Worm (Caenorhabditis elegans): ENCODE measurements around the gene Y22D7AL.7.
A peak's percentile ranks its signal among the peaks of the same experiment; 100 is the strongest.

Y22D7AL.7 gene

DNA sequence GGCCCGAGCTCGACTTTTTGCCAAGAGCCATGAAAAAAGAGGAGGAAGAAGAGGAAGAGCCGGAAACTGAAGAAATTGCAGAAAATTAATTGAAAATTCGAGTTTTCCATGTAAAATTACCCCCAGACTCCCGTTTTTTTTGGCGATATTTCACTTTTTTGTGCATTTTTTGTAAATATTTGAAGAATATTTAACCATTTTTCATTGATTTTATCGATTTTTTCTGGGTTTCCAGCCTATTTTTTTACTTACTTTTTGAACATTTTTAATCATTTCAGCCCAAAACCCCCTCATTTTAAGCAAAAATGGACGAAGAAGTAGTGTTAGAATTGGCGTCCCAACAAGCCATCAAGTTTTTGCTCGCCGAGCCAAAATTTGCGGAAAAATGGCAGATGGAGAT lies at the start of gene Y22D7AL.7:
Gene Y22D7AL.7, plus strand, starts transcription at position 301 of the 400 bp plus-strand sequence.
- TF ChIP-seq cnd-1 (tag; optimal IDR thresholded peaks at IDR 0.05) (no peak), lsy-2 (tag; optimal IDR thresholded peaks at IDR 0.05) (no peak), nhr-12 (tag; optimal IDR thresholded peaks at IDR 0.05) (no peak), lin-32 (GFP tag; optimal IDR thresholded peaks at IDR 0.05) (no peak)

DNA sequence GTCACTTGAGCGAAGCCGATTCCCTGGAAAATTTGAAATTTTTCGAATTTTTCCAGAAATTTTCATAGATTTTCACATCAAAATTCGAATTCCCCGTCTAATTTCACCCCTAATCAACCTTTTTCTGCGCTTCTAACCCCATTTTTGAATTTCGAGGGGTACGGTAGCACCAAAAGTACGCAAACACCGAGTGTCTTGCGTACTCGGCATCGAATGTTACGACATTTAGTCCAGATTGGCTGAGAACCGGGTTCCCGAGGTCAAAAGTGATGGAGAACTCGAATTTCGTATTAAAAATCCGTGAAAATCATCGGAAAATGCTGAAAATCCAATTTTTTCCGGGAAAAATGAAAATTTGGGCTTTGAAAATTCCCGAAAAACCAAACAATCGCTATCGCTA lies 48.1 kb upstream of the Y22D7AL.7 start:
- TF ChIP-seq ceh-43 (GFP tag; optimal IDR thresholded peaks at IDR 0.05) (no peak), lsy-2 (tag; optimal IDR thresholded peaks at IDR 0.05) (peak; percentile 6)

DNA sequence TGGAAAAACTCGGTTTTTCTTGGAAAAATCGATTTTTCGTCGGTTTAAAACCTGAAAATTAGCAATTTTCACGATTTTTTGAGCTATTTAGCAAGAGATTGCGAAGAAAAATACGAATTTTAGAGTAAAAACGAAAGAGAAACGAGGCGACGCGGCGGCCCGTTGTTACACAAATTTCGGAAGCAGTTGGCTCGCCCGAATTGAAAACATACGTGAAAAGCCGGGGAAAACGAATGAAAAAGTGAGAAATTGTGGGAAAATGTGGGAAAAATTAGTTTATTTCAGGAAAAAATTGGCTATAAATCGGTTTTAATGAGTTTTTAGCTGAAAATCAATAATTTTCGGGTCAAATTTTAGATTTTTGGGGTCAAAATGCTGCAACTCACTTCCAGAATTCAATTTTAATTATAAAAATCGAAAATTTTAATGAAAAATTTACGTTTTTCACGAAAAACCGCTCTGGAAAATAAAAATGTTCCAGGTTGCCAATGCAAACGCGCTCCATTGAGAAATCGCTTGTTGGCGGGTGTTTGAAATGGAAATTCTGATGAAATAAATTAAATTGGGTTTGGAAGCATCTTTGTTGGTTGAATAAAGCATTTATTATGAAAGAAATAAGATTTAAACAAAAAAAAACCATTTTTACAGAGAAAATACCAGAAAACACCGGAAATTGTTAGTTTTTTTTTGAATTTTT lies 43.6 kb upstream of the Y22D7AL.7 start, which contains the start of gene snf-6:
Gene snf-6, minus strand, starts transcription at position 51 of the 697 bp plus-strand sequence.
- TF ChIP-seq drap-1 (GFP tag; optimal IDR thresholded peaks at IDR 0.05) (no peak), unc-62 (GFP tag; optimal IDR thresholded peaks at IDR 0.05) (no peak), nhr-76 (tag; optimal IDR thresholded peaks at IDR 0.05) (no peak), unc-120 (tag; optimal IDR thresholded peaks at IDR 0.05; ENCODE audit: poor library complexity, severe bottlenecking) (peak; percentile 19), elt-3 (tag; optimal IDR thresholded peaks at IDR 0.05) (no peak), ces-1 (GFP tag; optimal IDR thresholded peaks at IDR 0.05) (peak; percentile 24), lin-13 (tag; optimal IDR thresholded peaks at IDR 0.05) (peak; percentile 25), sem-2 (GFP tag; optimal IDR thresholded peaks at IDR 0.05) (no peak), nhr-237 (tag; optimal IDR thresholded peaks at IDR 0.05) (no peak), mep-1 (tag; optimal IDR thresholded peaks at IDR 0.05) (peak; percentile 46), lsy-2 (tag; optimal IDR thresholded peaks at IDR 0.05) (peak; percentile 45)

DNA sequence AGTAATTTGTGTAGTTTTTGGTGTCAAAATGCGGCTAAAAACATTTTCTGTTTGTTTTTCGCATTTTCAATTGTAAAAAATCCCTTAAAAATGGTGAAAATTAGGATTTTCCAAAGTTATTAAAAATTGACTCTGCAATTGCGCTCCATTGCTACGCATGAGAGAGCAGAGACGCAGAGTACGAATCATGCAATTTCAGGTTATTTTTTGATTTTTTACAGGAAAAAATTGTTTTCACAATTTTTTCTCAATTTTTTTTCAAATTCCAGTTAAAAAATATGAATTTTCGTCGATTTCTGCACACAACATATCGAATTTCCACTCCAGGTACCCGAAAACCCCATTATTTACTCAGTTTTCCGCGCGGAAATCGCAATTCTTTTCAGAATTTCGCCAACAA lies 42.9 kb upstream of the Y22D7AL.7 start, which contains the start of gene mtg-1:
Gene mtg-1, plus strand, starts transcription at position 160 of the 400 bp plus-strand sequence.
- TF ChIP-seq lsy-2 (tag; optimal IDR thresholded peaks at IDR 0.05) = peak; percentile 7
- no peak for TF ChIP-seq unc-62 (GFP tag; optimal IDR thresholded peaks at IDR 0.05)
- TF ChIP-seq mab-5 (tag; optimal IDR thresholded peaks at IDR 0.05) = no peak
- no peak for TF ChIP-seq nhr-12 (tag; optimal IDR thresholded peaks at IDR 0.05)

DNA sequence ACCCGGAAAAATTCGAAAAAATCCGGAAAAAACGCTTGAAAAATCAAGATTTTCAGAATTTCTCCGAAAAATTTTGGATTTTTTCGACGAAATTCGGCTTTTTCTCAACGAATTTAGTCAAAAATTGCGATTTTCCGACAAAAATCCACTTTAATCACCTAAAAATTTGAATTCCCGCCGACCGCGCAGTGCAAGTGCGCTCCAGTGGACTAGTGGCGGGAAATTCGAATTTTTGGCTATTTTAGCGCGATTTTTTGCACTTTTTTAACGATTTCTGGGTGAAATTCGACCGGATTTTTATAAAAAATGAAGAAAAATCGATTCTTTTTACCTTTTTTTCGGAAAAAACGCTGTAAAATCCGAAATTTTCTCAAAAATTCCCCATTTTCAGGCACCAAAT lies 42.1 kb upstream of the Y22D7AL.7 start:
- TF ChIP-seq nhr-28 (tag; optimal IDR thresholded peaks at IDR 0.05) = no peak

DNA sequence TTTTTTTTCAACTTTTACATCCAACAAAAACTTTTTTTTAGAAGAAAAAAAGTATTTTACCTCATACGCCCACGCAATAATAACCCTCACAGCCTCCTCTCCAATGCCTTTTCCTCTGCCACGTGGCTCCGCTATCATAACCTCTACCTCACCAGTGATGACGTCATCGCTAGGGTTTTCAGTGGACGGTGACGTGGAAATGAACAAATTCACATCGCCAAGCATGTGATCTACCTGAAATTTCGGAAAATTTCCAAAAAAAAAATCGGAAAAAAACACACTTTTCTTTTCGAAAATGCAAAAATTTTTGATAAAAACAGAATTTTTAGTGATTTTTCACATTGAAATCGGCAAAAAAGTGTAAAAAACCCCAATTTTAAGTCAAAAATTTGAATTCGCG lies 37.2 kb upstream of the Y22D7AL.7 start:
- TF ChIP-seq zip-8 (tag; optimal IDR thresholded peaks at IDR 0.05) = peak; percentile 74
- no peak for TF ChIP-seq ces-1 (GFP tag; optimal IDR thresholded peaks at IDR 0.05)

DNA sequence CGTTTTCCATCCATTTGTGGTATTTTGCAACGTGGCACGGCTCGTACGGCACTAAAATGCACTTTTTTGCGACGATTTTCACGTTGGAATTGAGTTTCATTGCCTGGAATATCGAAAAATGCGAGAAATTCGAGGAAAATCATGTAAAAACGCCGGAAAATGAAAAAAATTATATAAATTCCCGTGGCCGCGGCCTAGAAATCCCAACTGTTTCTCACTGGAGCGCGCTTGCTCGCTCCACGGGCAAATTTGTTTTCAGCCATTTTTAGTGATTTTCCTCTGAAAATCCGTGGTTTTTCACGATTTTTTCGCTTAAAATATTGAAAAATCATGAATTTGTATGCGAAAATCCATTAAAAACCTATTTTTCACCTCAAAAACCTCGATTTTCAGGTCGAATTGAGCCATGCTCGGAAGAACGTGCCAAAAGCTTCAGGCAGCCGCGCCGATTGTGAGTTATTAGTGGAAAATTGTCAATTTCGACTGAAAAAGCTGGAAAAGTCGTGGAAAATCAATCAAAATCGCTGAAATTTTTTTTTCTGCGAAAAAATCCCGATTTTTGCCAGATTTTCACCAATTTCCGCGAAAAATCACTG lies 36.4 kb upstream of the Y22D7AL.7 start, which contains the start of the genes Y67D2.5 and cisd-3.2:
Gene Y67D2.5, minus strand, starts transcription at position 145 of the 596 bp plus-strand sequence.
Gene cisd-3.2, plus strand, starts transcription at position 394 of the 596 bp plus-strand sequence.
- peak; percentile 16 for TF ChIP-seq nhr-237 (tag; optimal IDR thresholded peaks at IDR 0.05)
- peak; percentile 3 for TF ChIP-seq ces-1 (GFP tag; optimal IDR thresholded peaks at IDR 0.05)
- TF ChIP-seq flh-1 (GFP tag; optimal IDR thresholded peaks at IDR 0.05) = no peak

DNA sequence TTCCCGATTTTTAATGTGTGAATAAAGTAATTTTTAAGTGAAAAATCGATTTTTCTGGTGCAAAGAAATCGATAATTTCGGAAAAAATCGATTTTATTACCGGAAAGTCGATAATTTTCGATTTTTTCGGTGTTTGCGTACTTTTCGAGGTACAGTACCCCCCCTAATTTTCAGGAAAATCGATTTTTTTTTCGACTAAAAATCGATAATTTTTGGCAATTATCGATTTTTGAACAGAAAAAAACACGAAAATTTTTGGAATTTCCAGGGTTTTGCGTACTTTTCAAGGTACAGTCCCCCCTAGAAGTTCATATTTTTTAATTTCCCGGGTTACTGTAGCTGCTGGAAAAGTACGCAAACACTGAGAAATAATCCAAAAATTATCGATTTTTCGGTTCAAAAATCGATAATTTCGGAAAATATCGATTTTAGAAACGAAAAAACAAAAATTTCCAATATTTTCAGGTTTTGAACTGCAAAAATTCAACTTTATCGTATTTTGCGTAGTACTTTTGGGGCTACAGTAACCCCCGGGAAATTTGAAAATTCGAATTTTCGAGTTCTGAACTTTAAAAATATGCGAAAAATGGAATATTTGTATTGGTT lies 33.0 kb upstream of the Y22D7AL.7 start:
- TF ChIP-seq zip-8 (tag; optimal IDR thresholded peaks at IDR 0.05) = no peak
- TF ChIP-seq drap-1 (GFP tag; optimal IDR thresholded peaks at IDR 0.05) = no peak
- no peak for TF ChIP-seq blmp-1 (tag; optimal IDR thresholded peaks at IDR 0.05)
- TF ChIP-seq bed-3 (GFP tag; optimal IDR thresholded peaks at IDR 0.05) = no peak
- TF ChIP-seq lin-32 (GFP tag; optimal IDR thresholded peaks at IDR 0.05) = no peak
- TF ChIP-seq lin-13 (tag; optimal IDR thresholded peaks at IDR 0.05) = no peak
- no peak for TF ChIP-seq elt-1 (tag; optimal IDR thresholded peaks at IDR 0.05; ENCODE audit: borderline replicate concordance, insufficient read depth)
- TF ChIP-seq tbx-8 (GFP tag; optimal IDR thresholded peaks at IDR 0.05) = no peak
- TF ChIP-seq M03D4.4 (tag; optimal IDR thresholded peaks at IDR 0.05) = no peak
- no peak for TF ChIP-seq mep-1 (tag; optimal IDR thresholded peaks at IDR 0.05)
- TF ChIP-seq lsy-2 (tag; optimal IDR thresholded peaks at IDR 0.05) = no peak
- no peak for TF ChIP-seq ham-2 (GFP tag; optimal IDR thresholded peaks at IDR 0.05)
